Worm (Caenorhabditis elegans) whole organism, L4 larva: Measurements from ENCODE around the gene sre-56.
A peak's percentile ranks its signal among the peaks of the same experiment; 100 is the strongest.

Source experiments
- F37D6.2 ChIP-seq: sonication (generic microtip); optimal IDR thresholded peaks from 2 replicates; lab custom pipeline; 2016; ENCODE audit warnings: mild to moderate bottlenecking, missing genetic modification characterization, missing compliant biosample characterization
- R02D3.7 ChIP-seq: fragments of 150-350 bp; sonication (generic microtip); optimal IDR thresholded peaks from 3 replicates; lab custom pipeline; 2014; ENCODE audit warnings: missing biosample characterization, missing genetic modification characterization
- T20F7.1 ChIP-seq: fragments of 200-800 bp; sonication (Bioruptor generic); optimal IDR thresholded peaks from 2 replicates; lab custom pipeline; 2018; ENCODE audit warnings: mild to moderate bottlenecking, missing genetic modification characterization, missing compliant biosample characterization
- Y5F2A.4 ChIP-seq: fragments of 200-800 bp; sonication (Bioruptor generic); optimal IDR thresholded peaks from 2 replicates; lab custom pipeline; 2018; ENCODE audit warnings: mild to moderate bottlenecking, missing genetic modification characterization, missing compliant biosample characterization
- ceh-20 ChIP-seq: fragments of 200-800 bp; sonication (Bioruptor generic); IDR thresholded peaks from 2 replicates; pipeline ENCODE4 v1.3.6; 2022; ENCODE audit warnings: missing genetic modification reagents, missing genetic modification characterization, missing compliant biosample characterization
- ceh-32 ChIP-seq: sonication (generic microtip); optimal IDR thresholded peaks from 2 replicates; lab custom pipeline; 2016; ENCODE audit warnings: mild to moderate bottlenecking, missing genetic modification characterization, missing compliant biosample characterization; ENCODE audit not compliant: poor library complexity
- ceh-44 ChIP-seq: fragments of 200-800 bp; sonication (Bioruptor generic); IDR thresholded peaks from 2 replicates; pipeline ENCODE4 v1.3.6; 2022; ENCODE audit warnings: missing genetic modification reagents, missing genetic modification characterization, missing compliant biosample characterization
- cey-2 ChIP-seq: sonication (generic microtip); optimal IDR thresholded peaks from 3 replicates; lab custom pipeline; 2017; ENCODE audit warnings: missing genetic modification characterization, mild to moderate bottlenecking, missing compliant biosample characterization, antibody characterized with exemption, borderline replicate concordance; ENCODE audit not compliant: insufficient read depth
- daf-19 ChIP-seq: fragments of 200-800 bp; sonication (Bioruptor generic); conservative IDR thresholded peaks from 2 replicates; pipeline ENCODE4 v1.3.6; 2022; ENCODE audit warnings: missing genetic modification characterization, missing compliant biosample characterization
- duxl-1 ChIP-seq: sonication (generic microtip); optimal IDR thresholded peaks from 2 replicates; lab custom pipeline; 2016; ENCODE audit warnings: mild to moderate bottlenecking, missing genetic modification characterization, moderate library complexity, missing compliant biosample characterization; ENCODE audit not compliant: poor library complexity
- egl-27 ChIP-seq: sonication (generic microtip); optimal IDR thresholded peaks from 3 replicates; lab custom pipeline; 2017; ENCODE audit warnings: missing biosample characterization, missing genetic modification reagents, missing genetic modification characterization
- egl-43 ChIP-seq: fragments of 200-800 bp; sonication (Bioruptor generic); IDR thresholded peaks from 2 replicates; pipeline ENCODE4 v1.3.6; 2022; ENCODE audit warnings: missing genetic modification reagents, missing genetic modification characterization, missing compliant biosample characterization
- gei-8 ChIP-seq: fragments of 200-800 bp; sonication (Bioruptor generic); optimal IDR thresholded peaks from 2 replicates; lab custom pipeline; 2018; ENCODE audit warnings: mild to moderate bottlenecking, missing genetic modification characterization, missing compliant biosample characterization
- hif-1 ChIP-seq, 2 experiments: sonication (generic microtip); optimal IDR thresholded peaks; 2 replicates each; lab custom pipeline; 2016 to 2017; ENCODE audit warnings: missing compliant biosample characterization in 2 of 2, missing genetic modification characterization in 2 of 2, missing genetic modification reagents in 2 of 2, missing genotype in 2 of 2, mild to moderate bottlenecking in 1 of 2
- hlh-30 ChIP-seq: sonication (generic microtip); optimal IDR thresholded peaks from 2 replicates; lab custom pipeline; 2017; ENCODE audit warnings: antibody characterized with exemption, mild to moderate bottlenecking, missing genetic modification characterization, missing compliant biosample characterization; ENCODE audit not compliant: insufficient read depth
- hmg-1.1 ChIP-seq: fragments of 200-800 bp; sonication (Bioruptor generic); IDR thresholded peaks from 2 replicates; pipeline ENCODE4 v1.3.6; 2022; ENCODE audit warnings: missing genetic modification reagents, missing genetic modification characterization, missing compliant biosample characterization
- lin-15B ChIP-seq: fragments of 150-350 bp; sonication (generic microtip); optimal IDR thresholded peaks from 3 replicates; lab custom pipeline; 2014; ENCODE audit warnings: missing biosample characterization, missing genetic modification characterization
- lin-38 ChIP-seq: fragments of 200-800 bp; sonication (Bioruptor generic); IDR thresholded peaks from 2 replicates; pipeline ENCODE4 v1.3.6; 2022; ENCODE audit warnings: missing genetic modification reagents, missing genetic modification characterization, missing compliant biosample characterization
- lin-39 ChIP-seq: fragments of 150-350 bp; optimal IDR thresholded peaks from 2 replicates; lab custom pipeline; 2014; ENCODE audit warnings: missing biosample characterization, missing genetic modification reagents, missing genetic modification characterization
- lir-3 ChIP-seq: sonication (generic microtip); optimal IDR thresholded peaks from 2 replicates; lab custom pipeline; 2016; ENCODE audit warnings: mild to moderate bottlenecking, missing genetic modification characterization, missing compliant biosample characterization
- madf-9 ChIP-seq: fragments of 200-800 bp; sonication (Bioruptor generic); conservative IDR thresholded peaks from 2 replicates; pipeline ENCODE4 v1.3.6; 2022; ENCODE audit warnings: missing genetic modification reagents, missing genetic modification characterization, missing compliant biosample characterization
- mep-1 ChIP-seq: fragments of 150-350 bp; sonication (generic microtip); optimal IDR thresholded peaks from 3 replicates; lab custom pipeline; 2014; ENCODE audit warnings: missing biosample characterization, missing genetic modification characterization
- mes-2 ChIP-seq: sonication (generic microtip); optimal IDR thresholded peaks from 2 replicates; lab custom pipeline; 2016; ENCODE audit warnings: missing genotype, mild to moderate bottlenecking, missing genetic modification characterization, missing compliant biosample characterization; ENCODE audit not compliant: poor library complexity, severe bottlenecking
- mxl-2 ChIP-seq: fragments of 200-800 bp; sonication (Bioruptor generic); conservative IDR thresholded peaks from 2 replicates; pipeline ENCODE4 v1.3.6; 2022; ENCODE audit warnings: missing genetic modification reagents, missing genetic modification characterization, missing compliant biosample characterization
- mxl-3 ChIP-seq: fragments of 200-800 bp; sonication (Bioruptor generic); optimal IDR thresholded peaks from 2 replicates; lab custom pipeline; 2018; ENCODE audit warnings: mild to moderate bottlenecking, missing genetic modification characterization, missing compliant biosample characterization
- nhr-237 ChIP-seq: sonication (generic microtip); optimal IDR thresholded peaks from 2 replicates; lab custom pipeline; 2017; ENCODE audit warnings: missing biosample characterization, missing genetic modification characterization
- nhr-25 ChIP-seq: sonication (generic microtip); optimal IDR thresholded peaks from 2 replicates; lab custom pipeline; 2017; ENCODE audit warnings: missing genetic modification characterization, mild to moderate bottlenecking, missing compliant biosample characterization, antibody characterized with exemption, moderate library complexity, borderline replicate concordance; ENCODE audit not compliant: insufficient read depth
- nhr-76 ChIP-seq: fragments of 150-350 bp; optimal IDR thresholded peaks from 2 replicates; lab custom pipeline; 2014; ENCODE audit warnings: missing biosample characterization, missing genetic modification characterization
- nhr-77 ChIP-seq: fragments of 150-350 bp; optimal IDR thresholded peaks from 2 replicates; lab custom pipeline; 2014; ENCODE audit warnings: missing biosample characterization, missing genetic modification characterization
- rbr-2 ChIP-seq: sonication (generic microtip); optimal IDR thresholded peaks from 2 replicates; lab custom pipeline; 2016; ENCODE audit warnings: missing genotype, missing genetic modification characterization, missing compliant biosample characterization
- sdz-12 ChIP-seq: fragments of 200-800 bp; sonication (Bioruptor generic); optimal IDR thresholded peaks from 2 replicates; lab custom pipeline; 2018; ENCODE audit warnings: mild to moderate bottlenecking, missing genetic modification characterization, missing compliant biosample characterization
- set-16 ChIP-seq: fragments of 200-800 bp; sonication (Bioruptor generic); IDR thresholded peaks from 2 replicates; pipeline ENCODE4 v1.3.6; 2022; ENCODE audit warnings: missing genetic modification reagents, missing genetic modification characterization, missing compliant biosample characterization
- skn-1 ChIP-seq: fragments of 150-350 bp; optimal IDR thresholded peaks from 2 replicates; lab custom pipeline; 2014; ENCODE audit warnings: missing biosample characterization, missing genetic modification characterization
- tra-1 ChIP-seq: fragments of 200-800 bp; sonication (Bioruptor generic); IDR thresholded peaks from 2 replicates; pipeline ENCODE4 v1.3.6; 2022; ENCODE audit warnings: missing genetic modification reagents, missing genetic modification characterization, missing compliant biosample characterization
- unc-130 ChIP-seq: sonication (generic microtip); optimal IDR thresholded peaks from 2 replicates; lab custom pipeline; 2016; ENCODE audit warnings: missing genetic modification reagents, missing genetic modification characterization, missing compliant biosample characterization
- zfp-2 ChIP-seq: sonication (generic microtip); optimal IDR thresholded peaks from 2 replicates; lab custom pipeline; 2016; ENCODE audit warnings: mild to moderate bottlenecking, missing genetic modification characterization, missing compliant biosample characterization
- ztf-7 ChIP-seq: fragments of 150-350 bp; optimal IDR thresholded peaks from 2 replicates; lab custom pipeline; 2014; ENCODE audit warnings: missing biosample characterization, missing genetic modification characterization

Gene sre-56

ce11 chrII:12339152-12339551 lies 14.9 kb downstream of the sre-56 start (continued):
- TF ChIP-seq Y5F2A.4 (GFP tag; lab: Kevin White, UChicago), result no peak
- TF ChIP-seq mxl-2 (GFP tag; lab: Robert Waterston, UW), result no peak
- no peak for TF ChIP-seq lir-3 (tag; lab: Kevin White, UChicago)
- TF ChIP-seq gei-8, result no peak
- no peak for TF ChIP-seq skn-1 (tag; lab: Kevin White, UChicago)
- TF ChIP-seq ceh-44 (GFP tag; lab: Robert Waterston, UW), result no peak
- TF ChIP-seq zfp-2 (tag; lab: Kevin White, UChicago), result no peak
- no peak for TF ChIP-seq madf-9
- peak; percentile 27 for TF ChIP-seq nhr-25 (tag; lab: Kevin White, UChicago)
- TF ChIP-seq set-16 (GFP tag; lab: Robert Waterston, UW), result no peak
- TF ChIP-seq rbr-2 (tag; lab: Kevin White, UChicago), result peak; percentile 57
- no peak for TF ChIP-seq sdz-12 (GFP tag; lab: Kevin White, UChicago)
- no peak; the same call in 1 of the 2 replicates for TF ChIP-seq hmg-1.1 (GFP tag; lab: Robert Waterston, UW)
- peak; percentile 78 for TF ChIP-seq duxl-1 (tag; lab: Kevin White, UChicago)
- no peak for TF ChIP-seq cey-2 (tag; lab: Kevin White, UChicago)
- no peak for TF ChIP-seq lin-39 (tag; lab: Kevin White, UChicago)
- TF ChIP-seq tra-1 (GFP tag; lab: Robert Waterston, UW), result no peak
- TF ChIP-seq ztf-7 (tag; lab: Kevin White, UChicago), result no peak
- peak; percentile 78 for TF ChIP-seq mep-1 (tag; lab: Kevin White, UChicago)
- no peak for TF ChIP-seq mxl-3
- TF ChIP-seq lin-38 (GFP tag; lab: Robert Waterston, UW), result peak; percentile 30; the same call in 1 of the 2 replicates
- TF ChIP-seq T20F7.1, result no peak
- TF ChIP-seq nhr-237 (tag; lab: Kevin White, UChicago), result no peak
- no peak for TF ChIP-seq F37D6.2
- TF ChIP-seq lin-15B (tag; lab: Kevin White, UChicago), result no peak
- TF ChIP-seq ceh-32 (tag; lab: Kevin White, UChicago), result no peak
- no peak for TF ChIP-seq egl-27 (tag; lab: Kevin White, UChicago)
- peak in 1 of 2 experiments; percentile 59 for TF ChIP-seq hif-1 (tag; optimal IDR thresholded peaks at IDR 0.05; lab: Kevin White, UChicago)
- TF ChIP-seq R02D3.7 (tag; lab: Kevin White, UChicago), result no peak
- TF ChIP-seq ceh-20 (GFP tag; lab: Robert Waterston, UW), result no peak
- TF ChIP-seq egl-43, result no peak
- no peak for TF ChIP-seq unc-130 (GFP tag; lab: Kevin White, UChicago)
- TF ChIP-seq daf-19 (GFP tag; lab: Robert Waterston, UW), result no peak
- TF ChIP-seq nhr-77 (tag; lab: Kevin White, UChicago), result peak; percentile 30
- TF ChIP-seq, all 104 proteins: peak for 19

- no peak for TF ChIP-seq mes-2 (tag; lab: Kevin White, UChicago)
- no peak for TF ChIP-seq Y5F2A.4 (GFP tag; lab: Kevin White, UChicago)
- TF ChIP-seq hlh-30 (tag; lab: Kevin White, UChicago), result no peak
- no peak for TF ChIP-seq tra-1 (GFP tag; lab: Robert Waterston, UW)
- TF ChIP-seq nhr-76 (tag; lab: Kevin White, UChicago), result no peak
- TF ChIP-seq, all 104 proteins: peak for 0
Observed at ce11 chrII:12339644-12340043, 15.4 kb downstream of the sre-56 start, which contains the start of gene sop-2. sop-2 (plus strand) TSS chrII:12339944.
